Fruit fly (Drosophila melanogaster): ENCODE measurements around the gene Ggamma30A.

Gene Ggamma30A

dm6 chr2L:9330628-9331027 lies 74.3 kb downstream of the Ggamma30A start, which contains the start of gene Cks30A (continued):
- TF ChIP-seq fd102C (GFP tag; optimal IDR thresholded peaks at IDR 0.05) (no peak), CG3407 (GFP tag; optimal IDR thresholded peaks at IDR 0.05) (no peak), row (GFP tag; IDR thresholded peaks at IDR 0.05) (no peak), gce (GFP tag; IDR thresholded peaks at IDR 0.05) (no peak), Spps (tag; optimal IDR thresholded peaks at IDR 0.05) (no peak), sima (GFP tag; optimal IDR thresholded peaks at IDR 0.05) (no peak), fu2 (GFP tag; optimal IDR thresholded peaks at IDR 0.05) (no peak), Nf-YA (GFP tag; IDR thresholded peaks at IDR 0.05) (no peak), CG4730 (GFP tag; IDR thresholded peaks at IDR 0.05) (no peak), Dek (tag; optimal IDR thresholded peaks at IDR 0.05) (no peak), tna (GFP tag; IDR thresholded peaks at IDR 0.05; ENCODE audit: partially characterized antibody) (no peak), CG4404 (GFP tag; IDR thresholded peaks at IDR 0.05) (no peak), CG14860 (GFP tag; IDR thresholded peaks at IDR 0.05; ENCODE audit: partially characterized antibody) (peak; percentile 56), Ada2b (GFP tag; IDR thresholded peaks at IDR 0.05) (no peak), CG10543 (GFP tag; optimal IDR thresholded peaks at IDR 0.05) (no peak), Dfd (GFP tag; optimal IDR thresholded peaks at IDR 0.05) (no peak), CG15514 (GFP tag; optimal IDR thresholded peaks at IDR 0.05) (peak; percentile 59), p53 (GFP tag; optimal IDR thresholded peaks at IDR 0.05) (no peak), Nf-YC (tag; optimal IDR thresholded peaks at IDR 0.05) (no peak), CG17385 (GFP tag; optimal IDR thresholded peaks at IDR 0.05) (no peak), insv (GFP tag; optimal IDR thresholded peaks at IDR 0.05) (no peak), repo (GFP tag; optimal IDR thresholded peaks at IDR 0.05) (no peak), HLHmδ (GFP tag; optimal IDR thresholded peaks at IDR 0.05) (no peak), CrebB (tag; optimal IDR thresholded peaks at IDR 0.05) (no peak), gfzf (GFP tag; optimal IDR thresholded peaks at IDR 0.05) (peak; percentile 99), mam (GFP tag; optimal IDR thresholded peaks at IDR 0.05) (no peak), jumu (GFP tag; optimal IDR thresholded peaks at IDR 0.05) (peak; percentile 20), CG31388 (GFP tag; optimal IDR thresholded peaks at IDR 0.05) (no peak), grau (tag; optimal IDR thresholded peaks at IDR 0.05) (no peak), CG17829 (tag; optimal IDR thresholded peaks at IDR 0.05) (no peak), CG17612 (GFP tag; IDR thresholded peaks at IDR 0.05) (no peak), zfh2 (GFP tag; optimal IDR thresholded peaks at IDR 0.05) (no peak), Neu2 (GFP tag; optimal IDR thresholded peaks at IDR 0.05; ENCODE audit: borderline replicate concordance) (no peak), CG10979 (tag; optimal IDR thresholded peaks at IDR 0.05) (no peak), CG8359 (GFP tag; optimal IDR thresholded peaks at IDR 0.05; ENCODE audit: borderline replicate concordance) (no peak), Xbp1 (GFP tag; optimal IDR thresholded peaks at IDR 0.05) (no peak), wdn (GFP tag; IDR thresholded peaks at IDR 0.05) (no peak), br (optimal IDR thresholded peaks at IDR 0.05) (no peak), CG32772 (GFP tag; IDR thresholded peaks at IDR 0.05) (no peak), kni (GFP tag; optimal IDR thresholded peaks at IDR 0.05) (no peak), lola (GFP tag; optimal IDR thresholded peaks at IDR 0.05) (no peak), tgo (GFP tag; IDR thresholded peaks at IDR 0.05) (no peak), CG9817 (tag; optimal IDR thresholded peaks at IDR 0.05) (no peak), dysf (GFP tag; IDR thresholded peaks at IDR 0.05) (no peak), jigr1 (GFP tag; IDR thresholded peaks at IDR 0.05) (no peak), Hr39 (optimal IDR thresholded peaks at IDR 0.05) (no peak), zf30C (GFP tag; optimal IDR thresholded peaks at IDR 0.05) (no peak), Hr3 (GFP tag; optimal IDR thresholded peaks at IDR 0.05) (no peak), CG30020 (tag; optimal IDR thresholded peaks at IDR 0.05) (no peak), CG12659 (GFP tag; optimal IDR thresholded peaks at IDR 0.05) (peak; percentile 16), Dad (GFP tag; optimal IDR thresholded peaks at IDR 0.05) (no peak), fd96Cb (tag; optimal IDR thresholded peaks at IDR 0.05) (no peak), CG1647 (GFP tag; optimal IDR thresholded peaks at IDR 0.05) (no peak)
